Worm (Caenorhabditis elegans): ENCODE data around the gene T01H3.5.
A peak's percentile ranks its signal among the peaks of the same experiment; 100 is the strongest.

The T01H3.5 gene

ce11 chrII:7858101-7858500, 21.3 kb upstream of the T01H3.5 start, which contains the start of gene sds-22:
Gene sds-22 (plus strand): TSS chrII:7858401.
- TF ChIP-seq F13C5.2 (tag; optimal IDR thresholded peaks at IDR 0.05): no peak
- no peak for TF ChIP-seq hmg-4 (GFP tag; optimal IDR thresholded peaks at IDR 0.05)
- TF ChIP-seq aly-1 (tag; optimal IDR thresholded peaks at IDR 0.05): no peak

ce11 chrII:7860221-7860928, 19.0 kb upstream of the T01H3.5 start, which contains the start of gene lin-5:
Gene lin-5 (plus strand): TSS chrII:7860574.
- TF ChIP-seq tbx-37 (GFP tag; conservative IDR thresholded peaks at IDR 0.05): no peak
- TF ChIP-seq tbx-11 (GFP tag; IDR thresholded peaks at IDR 0.05): no peak
- TF ChIP-seq F13C5.2 (tag; optimal IDR thresholded peaks at IDR 0.05): peak; percentile 26
- TF ChIP-seq ets-7 (tag; optimal IDR thresholded peaks at IDR 0.05): no peak
- TF ChIP-seq ceh-36 (tag; optimal IDR thresholded peaks at IDR 0.05): no peak

ce11 chrII:7863480-7864125, 15.8 kb upstream of the T01H3.5 start:
- TF ChIP-seq pes-1 (GFP tag; IDR thresholded peaks at IDR 0.05) (peak; percentile 57; the same call in 1 of the 2 replicates), ama-1 (optimal IDR thresholded peaks at IDR 0.05) (no peak)

ce11 chrII:7864207-7864606, 15.2 kb upstream of the T01H3.5 start, which contains the start of gene ostb-1:
Gene ostb-1 (plus strand): TSS chrII:7864507.
- TF ChIP-seq F13C5.2 (tag; optimal IDR thresholded peaks at IDR 0.05): no peak
- TF ChIP-seq flt-1 (GFP tag; IDR thresholded peaks at IDR 0.05): no peak
- no peak for TF ChIP-seq tbx-11 (GFP tag; IDR thresholded peaks at IDR 0.05)
- TF ChIP-seq hnd-1 (tag; optimal IDR thresholded peaks at IDR 0.05): no peak

- TF ChIP-seq hmbx-1 (tag; optimal IDR thresholded peaks at IDR 0.05): no peak
- no peak for TF ChIP-seq tra-4 (tag; optimal IDR thresholded peaks at IDR 0.05)
- TF ChIP-seq scrt-1 (GFP tag; IDR thresholded peaks at IDR 0.05): no peak
- no peak for TF ChIP-seq F13C5.2 (tag; optimal IDR thresholded peaks at IDR 0.05)
- no peak for TF ChIP-seq sea-1 (GFP tag; conservative IDR thresholded peaks at IDR 0.05)
- no peak for TF ChIP-seq tbx-11 (GFP tag; IDR thresholded peaks at IDR 0.05)
- TF ChIP-seq flt-1 (GFP tag; IDR thresholded peaks at IDR 0.05): no peak
- no peak for TF ChIP-seq pes-1 (GFP tag; IDR thresholded peaks at IDR 0.05)
Observed at ce11 chrII:7864892-7865291, 14.5 kb upstream of the T01H3.5 start.

- TF ChIP-seq scrt-1 (GFP tag; IDR thresholded peaks at IDR 0.05) (no peak), tbx-37 (GFP tag; conservative IDR thresholded peaks at IDR 0.05) (no peak), tra-4 (tag; optimal IDR thresholded peaks at IDR 0.05) (no peak), hmg-4 (GFP tag; optimal IDR thresholded peaks at IDR 0.05) (no peak), ceh-36 (tag; optimal IDR thresholded peaks at IDR 0.05) (no peak), B0310.2 (tag; optimal IDR thresholded peaks at IDR 0.05) (no peak), hmbx-1 (tag; optimal IDR thresholded peaks at IDR 0.05) (no peak), hnd-1 (tag; optimal IDR thresholded peaks at IDR 0.05) (no peak), flt-1 (GFP tag; IDR thresholded peaks at IDR 0.05) (no peak), ceh-13 (GFP tag; optimal IDR thresholded peaks at IDR 0.05) (no peak), sea-1 (GFP tag; conservative IDR thresholded peaks at IDR 0.05) (no peak), tbx-11 (GFP tag; IDR thresholded peaks at IDR 0.05) (no peak), ets-7 (tag; optimal IDR thresholded peaks at IDR 0.05) (no peak), F13C5.2 (tag; optimal IDR thresholded peaks at IDR 0.05) (no peak), aly-1 (tag; optimal IDR thresholded peaks at IDR 0.05) (no peak), pes-1 (GFP tag; IDR thresholded peaks at IDR 0.05) (no peak)
Observed at ce11 chrII:7866081-7866480, 13.3 kb upstream of the T01H3.5 start.

- TF ChIP-seq hnd-1 (tag; optimal IDR thresholded peaks at IDR 0.05) (no peak), hmbx-1 (tag; optimal IDR thresholded peaks at IDR 0.05) (no peak), tbx-37 (GFP tag; conservative IDR thresholded peaks at IDR 0.05) (no peak)
Observed at ce11 chrII:7870062-7870461, 9.4 kb upstream of the T01H3.5 start, which contains the start of gene ztf-17. Gene ztf-17 (minus strand): TSS chrII:7870162.

ce11 chrII:7870632-7871031, 8.8 kb upstream of the T01H3.5 start:
- no peak for TF ChIP-seq F13C5.2 (tag; optimal IDR thresholded peaks at IDR 0.05)
- TF ChIP-seq hnd-1 (tag; optimal IDR thresholded peaks at IDR 0.05): no peak
- TF ChIP-seq B0310.2 (tag; optimal IDR thresholded peaks at IDR 0.05): no peak
- TF ChIP-seq hmbx-1 (tag; optimal IDR thresholded peaks at IDR 0.05): no peak
- no peak for TF ChIP-seq pes-1 (GFP tag; IDR thresholded peaks at IDR 0.05)
- TF ChIP-seq ceh-13 (GFP tag; optimal IDR thresholded peaks at IDR 0.05): no peak
- TF ChIP-seq tra-4 (tag; optimal IDR thresholded peaks at IDR 0.05): no peak
- no peak for TF ChIP-seq ama-1 (optimal IDR thresholded peaks at IDR 0.05)
- no peak for TF ChIP-seq ceh-36 (tag; optimal IDR thresholded peaks at IDR 0.05)
- TF ChIP-seq flt-1 (GFP tag; IDR thresholded peaks at IDR 0.05): no peak
- no peak for TF ChIP-seq scrt-1 (GFP tag; IDR thresholded peaks at IDR 0.05)

- TF ChIP-seq scrt-1 (GFP tag; IDR thresholded peaks at IDR 0.05) (no peak), ets-7 (tag; optimal IDR thresholded peaks at IDR 0.05) (no peak), ama-1 (optimal IDR thresholded peaks at IDR 0.05) (no peak), hmg-4 (GFP tag; optimal IDR thresholded peaks at IDR 0.05) (no peak), tbx-37 (GFP tag; conservative IDR thresholded peaks at IDR 0.05) (no peak), tbx-11 (GFP tag; IDR thresholded peaks at IDR 0.05) (no peak), pes-1 (GFP tag; IDR thresholded peaks at IDR 0.05) (no peak), B0310.2 (tag; optimal IDR thresholded peaks at IDR 0.05) (no peak), aly-1 (tag; optimal IDR thresholded peaks at IDR 0.05) (no peak), tra-4 (tag; optimal IDR thresholded peaks at IDR 0.05) (no peak), sea-1 (GFP tag; conservative IDR thresholded peaks at IDR 0.05) (no peak)
Observed at ce11 chrII:7873843-7874372, 5.5 kb upstream of the T01H3.5 start, which contains the start of gene T01H3.3. Gene T01H3.3 (minus strand): TSS chrII:7873893.

All from whole organism, early embryonic.